Worm (Caenorhabditis elegans) whole organism, L2 larva: ENCODE results near the gene srh-223.

ENCODE experiments used
- C34F6.9 ChIP-seq: fragments of 150-350 bp; optimal IDR thresholded peaks from 2 replicates; lab custom pipeline; 2014; ENCODE audit warnings: missing biosample characterization, missing genetic modification characterization
- F13H6.1 ChIP-seq: sonication (generic microtip); optimal IDR thresholded peaks from 2 replicates; lab custom pipeline; 2016; ENCODE audit warnings: missing genetic modification characterization, missing compliant biosample characterization
- R02D3.7 ChIP-seq: fragments of 150-350 bp; optimal IDR thresholded peaks from 2 replicates; lab custom pipeline; 2014; ENCODE audit warnings: missing biosample characterization, missing genetic modification characterization
- Y55F3AM.14 ChIP-seq: fragments of 200-800 bp; sonication (Bioruptor generic); optimal IDR thresholded peaks from 2 replicates; lab custom pipeline; 2018; ENCODE audit warnings: mild to moderate bottlenecking, missing genetic modification characterization, missing compliant biosample characterization
- ZK546.5 ChIP-seq: sonication (generic microtip); optimal IDR thresholded peaks from 2 replicates; lab custom pipeline; 2017; ENCODE audit warnings: missing biosample characterization, missing genetic modification characterization
- alr-1 ChIP-seq: fragments of 150-350 bp; optimal IDR thresholded peaks from 2 replicates; lab custom pipeline; 2014; ENCODE audit warnings: missing biosample characterization, missing genetic modification characterization
- aly-2 ChIP-seq: fragments of 150-350 bp; optimal IDR thresholded peaks from 2 replicates; lab custom pipeline; 2014; ENCODE audit warnings: missing biosample characterization, missing genetic modification characterization
- ama-1 ChIP-seq: fragments of 150-350 bp; optimal IDR thresholded peaks from 2 replicates; lab custom pipeline; 2018; ENCODE audit warnings: inconsistent platforms
- blmp-1 ChIP-seq: sonication (generic microtip); optimal IDR thresholded peaks from 2 replicates; lab custom pipeline; 2017; ENCODE audit warnings: missing genetic modification characterization, mild to moderate bottlenecking, missing compliant biosample characterization, antibody characterized with exemption, moderate library complexity; ENCODE audit not compliant: insufficient read depth
- ceh-16 ChIP-seq: fragments of 150-350 bp; optimal IDR thresholded peaks from 2 replicates; lab custom pipeline; 2014; ENCODE audit warnings: missing biosample characterization, missing genetic modification characterization
- ceh-82 ChIP-seq: fragments of 150-350 bp; optimal IDR thresholded peaks from 2 replicates; lab custom pipeline; 2014; ENCODE audit warnings: missing biosample characterization, missing genetic modification characterization
- crh-2 ChIP-seq: sonication (generic microtip); optimal IDR thresholded peaks from 2 replicates; lab custom pipeline; 2017; ENCODE audit warnings: missing biosample characterization, missing genetic modification characterization
- dmd-4 ChIP-seq: sonication (generic microtip); optimal IDR thresholded peaks from 2 replicates; lab custom pipeline; 2017; ENCODE audit warnings: missing biosample characterization, missing genetic modification characterization
- egl-27 ChIP-seq: sonication (generic microtip); optimal IDR thresholded peaks from 3 replicates; lab custom pipeline; 2017; ENCODE audit warnings: missing biosample characterization, missing genetic modification reagents, missing genetic modification characterization
- elt-1 ChIP-seq: fragments of 150-350 bp; optimal IDR thresholded peaks from 2 replicates; lab custom pipeline; 2014; ENCODE audit warnings: missing biosample characterization, missing genetic modification characterization
- elt-3 ChIP-seq: sonication (generic microtip); optimal IDR thresholded peaks from 2 replicates; lab custom pipeline; 2017; ENCODE audit warnings: missing biosample characterization, missing genetic modification characterization
- fos-1 ChIP-seq: fragments of 150-350 bp; optimal IDR thresholded peaks from 2 replicates; lab custom pipeline; 2014; ENCODE audit warnings: missing biosample characterization, missing genetic modification characterization
- gmeb-1 ChIP-seq: fragments of 150-350 bp; optimal IDR thresholded peaks from 2 replicates; lab custom pipeline; 2014; ENCODE audit warnings: missing biosample characterization, missing genetic modification characterization
- lin-11 ChIP-seq: fragments of 150-350 bp; sonication (generic microtip); optimal IDR thresholded peaks from 2 replicates; lab custom pipeline; 2014; ENCODE audit warnings: missing biosample characterization, missing genetic modification characterization, inconsistent platforms, mixed read lengths
- lin-13 ChIP-seq: fragments of 150-350 bp; optimal IDR thresholded peaks from 2 replicates; lab custom pipeline; 2014; ENCODE audit warnings: missing biosample characterization, missing genetic modification reagents, missing genetic modification characterization
- lin-39 ChIP-seq: fragments of 150-350 bp; optimal IDR thresholded peaks from 2 replicates; lab custom pipeline; 2014; ENCODE audit warnings: missing biosample characterization, missing genetic modification reagents, missing genetic modification characterization
- lsy-2 ChIP-seq, 2 experiments: fragments of 150-350 bp in 1 of 2; sonication (generic microtip) in 1 of 2; optimal IDR thresholded peaks; 2 replicates each; lab custom pipeline; 2014 to 2017; ENCODE audit warnings: missing biosample characterization in 2 of 2, missing genetic modification characterization in 2 of 2
- mab-5 ChIP-seq: fragments of 150-350 bp; optimal IDR thresholded peaks from 2 replicates; lab custom pipeline; 2014; ENCODE audit warnings: missing biosample characterization, missing genetic modification characterization
- mbf-1 ChIP-seq: sonication (generic microtip); optimal IDR thresholded peaks from 2 replicates; lab custom pipeline; 2017; ENCODE audit warnings: missing biosample characterization, missing genetic modification characterization
- mdl-1 ChIP-seq, 2 experiments: fragments of 150-350 bp in 1 of 2; sonication (generic microtip) in 1 of 2; optimal IDR thresholded peaks; 2 replicates each; lab custom pipeline; 2017; ENCODE audit warnings: missing biosample characterization in 2 of 2, missing genetic modification characterization in 2 of 2
- nhr-10 ChIP-seq: sonication (generic microtip); optimal IDR thresholded peaks from 2 replicates; lab custom pipeline; 2017; ENCODE audit warnings: missing biosample characterization, missing genetic modification characterization
- nhr-11 ChIP-seq: fragments of 150-350 bp; optimal IDR thresholded peaks from 2 replicates; lab custom pipeline; 2014; ENCODE audit warnings: missing biosample characterization, missing genetic modification characterization
- nhr-12 ChIP-seq: fragments of 150-350 bp; optimal IDR thresholded peaks from 2 replicates; lab custom pipeline; 2014; ENCODE audit warnings: missing biosample characterization, missing genetic modification characterization
- nhr-129 ChIP-seq: fragments of 150-350 bp; optimal IDR thresholded peaks from 2 replicates; lab custom pipeline; 2014; ENCODE audit warnings: missing biosample characterization, missing genetic modification characterization
- nhr-21 ChIP-seq: fragments of 150-350 bp; optimal IDR thresholded peaks from 2 replicates; lab custom pipeline; 2014; ENCODE audit warnings: missing biosample characterization, missing genetic modification characterization
- nhr-23 ChIP-seq: fragments of 150-350 bp; optimal IDR thresholded peaks from 2 replicates; lab custom pipeline; 2014; ENCODE audit warnings: missing biosample characterization, missing genetic modification reagents, missing genetic modification characterization
- nhr-237 ChIP-seq: fragments of 150-350 bp; optimal IDR thresholded peaks from 2 replicates; lab custom pipeline; 2014; ENCODE audit warnings: missing biosample characterization, missing genetic modification characterization
- nhr-25 ChIP-seq: fragments of 150-350 bp; sonication (generic microtip); optimal IDR thresholded peaks from 3 replicates; lab custom pipeline; 2014; ENCODE audit warnings: missing biosample characterization, missing genetic modification characterization
- nhr-6 ChIP-seq: fragments of 150-350 bp; optimal IDR thresholded peaks from 2 replicates; lab custom pipeline; 2014; ENCODE audit warnings: missing biosample characterization, missing genetic modification characterization
- nhr-77 ChIP-seq: fragments of 150-350 bp; optimal IDR thresholded peaks from 2 replicates; lab custom pipeline; 2014; ENCODE audit warnings: missing biosample characterization, missing genetic modification characterization
- peb-1 ChIP-seq: fragments of 150-350 bp; optimal IDR thresholded peaks from 2 replicates; lab custom pipeline; 2014; ENCODE audit warnings: missing biosample characterization, missing genetic modification characterization
- sem-4 ChIP-seq: fragments of 150-350 bp; optimal IDR thresholded peaks from 2 replicates; lab custom pipeline; 2014; ENCODE audit warnings: missing biosample characterization, missing genetic modification reagents, missing genetic modification characterization
- skn-1 ChIP-seq: sonication (generic microtip); optimal IDR thresholded peaks from 2 replicates; lab custom pipeline; 2017; ENCODE audit warnings: missing biosample characterization, missing genetic modification characterization
- sma-3 ChIP-seq: sonication (generic microtip); optimal IDR thresholded peaks from 2 replicates; lab custom pipeline; 2016; ENCODE audit warnings: missing genetic modification reagents, missing genetic modification characterization, missing compliant biosample characterization
- sma-9 ChIP-seq, 2 experiments: fragments of 150-350 bp in 1 of 2; sonication (generic microtip) in 1 of 2; optimal IDR thresholded peaks; 2 replicates each; lab custom pipeline; 2014 to 2016; ENCODE audit warnings: missing genetic modification characterization in 2 of 2, mild to moderate bottlenecking in 1 of 2, missing biosample characterization in 1 of 2, missing compliant biosample characterization in 1 of 2, missing genetic modification reagents in 1 of 2, moderate library complexity in 1 of 2
- snpc-4 ChIP-seq: fragments of 150-350 bp; optimal IDR thresholded peaks from 2 replicates; lab custom pipeline; 2014; ENCODE audit warnings: missing biosample characterization, missing genetic modification characterization
- unc-39 ChIP-seq: fragments of 150-350 bp; optimal IDR thresholded peaks from 2 replicates; lab custom pipeline; 2014; ENCODE audit warnings: missing biosample characterization, missing genetic modification characterization
- unc-55 ChIP-seq: fragments of 150-350 bp; sonication (generic microtip); optimal IDR thresholded peaks from 3 replicates; lab custom pipeline; 2014; ENCODE audit warnings: missing biosample characterization, missing genetic modification reagents, missing genetic modification characterization
- unc-62 ChIP-seq: fragments of 150-350 bp; optimal IDR thresholded peaks from 2 replicates; lab custom pipeline; 2014; ENCODE audit warnings: missing biosample characterization, missing genetic modification reagents, missing genetic modification characterization
- zag-1 ChIP-seq: fragments of 150-350 bp; optimal IDR thresholded peaks from 2 replicates; lab custom pipeline; 2014; ENCODE audit warnings: missing biosample characterization, missing genetic modification characterization
- ztf-1 ChIP-seq: fragments of 200-800 bp; sonication (Bioruptor generic); conservative IDR thresholded peaks from 2 replicates; pipeline ENCODE4 v1.3.6; 2022; ENCODE audit warnings: missing genetic modification characterization, missing compliant biosample characterization
- ztf-11 ChIP-seq: sonication (generic microtip); optimal IDR thresholded peaks from 2 replicates; lab custom pipeline; 2017; ENCODE audit warnings: missing biosample characterization, missing genetic modification characterization
- ztf-4 ChIP-seq: fragments of 150-350 bp; optimal IDR thresholded peaks from 2 replicates; lab custom pipeline; 2014; ENCODE audit warnings: missing biosample characterization, missing genetic modification characterization

The srh-223 gene

ce11 chrIV:4027106-4027888 is 45.6 kb downstream of the srh-223 start:
- TF ChIP-seq F13H6.1 (tag; lab: Kevin White, UChicago): peak; percentile 20
- TF ChIP-seq zag-1 (tag; lab: Kevin White, UChicago): no peak
- peak; percentile 28 for TF ChIP-seq sma-9 (GFP tag; optimal IDR thresholded peaks at IDR 0.05; lab: Kevin White, UChicago)
- TF ChIP-seq sma-9 (tag; optimal IDR thresholded peaks at IDR 0.05; lab: Kevin White, UChicago): no peak
- no peak for TF ChIP-seq ztf-4 (tag; lab: Kevin White, UChicago)
- no peak for TF ChIP-seq mbf-1 (tag; lab: Kevin White, UChicago)
- TF ChIP-seq ztf-11 (tag; lab: Kevin White, UChicago): no peak
- peak; percentile 17 for TF ChIP-seq fos-1 (tag; lab: Kevin White, UChicago)
- no peak for TF ChIP-seq C34F6.9 (tag; lab: Kevin White, UChicago)
- TF ChIP-seq ama-1 (lab: Kevin White, UChicago): no peak
- no peak for TF ChIP-seq lin-13 (GFP tag; lab: Kevin White, UChicago)
- no peak for TF ChIP-seq aly-2 (tag; lab: Kevin White, UChicago)
- TF ChIP-seq, all 48 proteins: peak for 3

- no peak for TF ChIP-seq aly-2 (tag; lab: Kevin White, UChicago)
- TF ChIP-seq nhr-6 (tag; lab: Kevin White, UChicago): peak; percentile 24
- TF ChIP-seq gmeb-1: peak; percentile 25
- TF ChIP-seq unc-39: no peak
- TF ChIP-seq egl-27 (tag; lab: Kevin White, UChicago): no peak
- TF ChIP-seq unc-62 (GFP tag; lab: Kevin White, UChicago): no peak
- peak; percentile 79 for TF ChIP-seq fos-1 (tag; lab: Kevin White, UChicago)
- TF ChIP-seq zag-1 (tag; lab: Kevin White, UChicago): peak; percentile 5
- TF ChIP-seq dmd-4 (tag; lab: Kevin White, UChicago): no peak
- peak; percentile 92 for TF ChIP-seq ceh-16 (tag; lab: Kevin White, UChicago)
- peak; percentile 55 for TF ChIP-seq crh-2 (tag; lab: Kevin White, UChicago)
- peak; percentile 32 for TF ChIP-seq sem-4 (tag; lab: Kevin White, UChicago)
- no peak for TF ChIP-seq peb-1 (tag; lab: Kevin White, UChicago)
- TF ChIP-seq Y55F3AM.14: peak; percentile 70
- TF ChIP-seq ztf-11 (tag; lab: Kevin White, UChicago): no peak
- no peak for TF ChIP-seq nhr-77
- peak; percentile 11 for TF ChIP-seq elt-1
- no peak for TF ChIP-seq nhr-10 (tag; lab: Kevin White, UChicago)
- no peak for TF ChIP-seq nhr-11 (tag; lab: Kevin White, UChicago)
- TF ChIP-seq lsy-2 (tag; optimal IDR thresholded peaks at IDR 0.05; lab: Kevin White, UChicago): peak; percentile 5 to 52
- peak; percentile 70 to 72 for TF ChIP-seq mdl-1 (tag; optimal IDR thresholded peaks at IDR 0.05; lab: Kevin White, UChicago)
- no peak for TF ChIP-seq lin-39
- TF ChIP-seq mbf-1 (tag; lab: Kevin White, UChicago): no peak
- TF ChIP-seq ztf-4 (tag; lab: Kevin White, UChicago): no peak
- peak; percentile 69 for TF ChIP-seq sma-3 (GFP tag; lab: Kevin White, UChicago)
- no peak for TF ChIP-seq nhr-23
- peak; percentile 59 for TF ChIP-seq nhr-21 (tag; lab: Kevin White, UChicago)
- TF ChIP-seq ZK546.5 (tag; lab: Kevin White, UChicago): no peak
- peak; percentile 82 for TF ChIP-seq nhr-129 (tag; lab: Kevin White, UChicago)
- peak; percentile 52 for TF ChIP-seq blmp-1 (tag; lab: Kevin White, UChicago)
- peak; percentile 88 for TF ChIP-seq sma-9 (GFP tag; optimal IDR thresholded peaks at IDR 0.05; lab: Kevin White, UChicago)
- TF ChIP-seq sma-9 (tag; optimal IDR thresholded peaks at IDR 0.05; lab: Kevin White, UChicago): no peak
- peak; percentile 15 for TF ChIP-seq mab-5 (tag; lab: Kevin White, UChicago)
- TF ChIP-seq elt-3 (tag; lab: Kevin White, UChicago): no peak
- no peak for TF ChIP-seq lin-11 (tag; lab: Kevin White, UChicago)
- peak; percentile 91 for TF ChIP-seq F13H6.1 (tag; lab: Kevin White, UChicago)
- TF ChIP-seq nhr-12 (tag; lab: Kevin White, UChicago): no peak
- TF ChIP-seq ztf-1 (GFP tag; lab: Robert Waterston, UW): no peak
- no peak for TF ChIP-seq unc-55 (GFP tag; lab: Kevin White, UChicago)
- TF ChIP-seq C34F6.9 (tag; lab: Kevin White, UChicago): peak; percentile 14
- TF ChIP-seq snpc-4 (tag; lab: Kevin White, UChicago): no peak
- no peak for TF ChIP-seq R02D3.7 (tag; lab: Kevin White, UChicago)
- no peak for TF ChIP-seq skn-1 (tag; lab: Kevin White, UChicago)
- no peak for TF ChIP-seq alr-1
- TF ChIP-seq ama-1 (lab: Kevin White, UChicago): no peak
- TF ChIP-seq nhr-25: peak; percentile 54
- TF ChIP-seq ceh-82 (tag; lab: Kevin White, UChicago): no peak
- peak; percentile 4 for TF ChIP-seq lin-13 (GFP tag; lab: Kevin White, UChicago)
- TF ChIP-seq nhr-237 (tag; lab: Kevin White, UChicago): no peak
Observed at ce11 chrIV:4028177-4028576, 46.5 kb downstream of the srh-223 start.
